Worm (Caenorhabditis elegans) whole organism, midembryonic: ENCODE measurements around the gene T21E8.5.

Experiments used
- T22C8.4 ChIP-seq: fragments of 200-800 bp; sonication (Bioruptor generic); IDR thresholded peaks from 2 replicates; pipeline ENCODE4 v1.3.6; 2022; ENCODE audit warnings: missing genetic modification characterization, missing compliant biosample characterization
- cog-1 ChIP-seq: sonication (generic microtip); optimal IDR thresholded peaks from 2 replicates; lab custom pipeline; 2016; ENCODE audit warnings: missing genetic modification characterization, missing compliant biosample characterization
- flt-1 ChIP-seq: fragments of 200-800 bp; sonication (Bioruptor generic); IDR thresholded peaks from 2 replicates; pipeline ENCODE4 v1.3.6; 2022; ENCODE audit warnings: missing genetic modification characterization, missing compliant biosample characterization
- med-1 ChIP-seq: sonication (generic microtip); optimal IDR thresholded peaks from 2 replicates; lab custom pipeline; 2017; ENCODE audit warnings: missing genetic modification characterization, mild to moderate bottlenecking, missing compliant biosample characterization, antibody characterized with exemption, missing genetic modification reagents; ENCODE audit not compliant: insufficient read depth
- ref-1 ChIP-seq: fragments of 200-800 bp; sonication (Bioruptor generic); conservative IDR thresholded peaks from 2 replicates; pipeline ENCODE4 v1.3.6; 2022; ENCODE audit warnings: missing genetic modification reagents, missing genetic modification characterization, missing compliant biosample characterization
- ztf-23 ChIP-seq: fragments of 200-800 bp; sonication (Bioruptor generic); IDR thresholded peaks from 2 replicates; pipeline ENCODE4 v1.3.6; 2022; ENCODE audit warnings: missing genetic modification reagents, missing genetic modification characterization, missing compliant biosample characterization
- ztf-29 ChIP-seq: fragments of 200-800 bp; sonication (Bioruptor generic); IDR thresholded peaks from 2 replicates; pipeline ENCODE4 v1.3.6; 2022; ENCODE audit warnings: missing genetic modification reagents, missing genetic modification characterization, missing compliant biosample characterization

ce11 chrX:10851735-10852134 lies 34.2 kb upstream of the T21E8.5 start:
- TF ChIP-seq cog-1 (tag; lab: Kevin White, UChicago) (no peak), ref-1 (no peak), flt-1 (GFP tag; lab: Robert Waterston, UW) (no peak), T22C8.4 (GFP tag; lab: Robert Waterston, UW) (no peak), ztf-23 (GFP tag; lab: Robert Waterston, UW) (no peak), med-1 (GFP tag; lab: Kevin White, UChicago) (no peak), ztf-29 (no peak)
